Fruit fly (Drosophila melanogaster) whole organism, larva: ENCODE measurements around the gene CG11052.

Experiments used
- noc ChIP-seq: fragments of 200-800 bp; sonication (Bioruptor generic); optimal IDR thresholded peaks from 3 replicates; lab custom pipeline; 2019; ENCODE audit warnings: missing biosample characterization, mild to moderate bottlenecking, missing genetic modification characterization, moderate library complexity

CG11052 gene

dm6 chr3R:7972179-7972578 is 36.9 kb downstream of the CG11052 start:
- no peak for TF ChIP-seq noc (tag; lab: Kevin White, UChicago)

- TF ChIP-seq noc (tag; lab: Kevin White, UChicago), result no peak
Measured at dm6 chr3R:7970640-7971039, 38.5 kb downstream of the CG11052 start.

dm6 chr3R:7969702-7970175 is 39.4 kb downstream of the CG11052 start:
- no peak for TF ChIP-seq noc (tag; lab: Kevin White, UChicago)

- no peak for TF ChIP-seq noc (tag; lab: Kevin White, UChicago)
Measured at dm6 chr3R:7968958-7969701, 40.0 kb downstream of the CG11052 start.

dm6 chr3R:7967801-7968200 is 41.3 kb downstream of the CG11052 start:
- no peak for TF ChIP-seq noc (tag; lab: Kevin White, UChicago)

- no peak for TF ChIP-seq noc (tag; lab: Kevin White, UChicago)
Measured at dm6 chr3R:7967347-7967746, 41.8 kb downstream of the CG11052 start, which contains the start of gene dsx. Gene dsx (minus strand): TSS chr3R:7967408.

dm6 chr3R:7966544-7967264 is 42.4 kb downstream of the CG11052 start:
- no peak for TF ChIP-seq noc (tag; lab: Kevin White, UChicago)

- TF ChIP-seq noc (tag; lab: Kevin White, UChicago), result peak; percentile 19
Measured at dm6 chr3R:7964751-7965319, 44.3 kb downstream of the CG11052 start.

- no peak for TF ChIP-seq noc (tag; lab: Kevin White, UChicago)
Measured at dm6 chr3R:7963495-7964132, 45.5 kb downstream of the CG11052 start.

dm6 chr3R:7962778-7963494 is 46.2 kb downstream of the CG11052 start:
- no peak for TF ChIP-seq noc (tag; lab: Kevin White, UChicago)

dm6 chr3R:7961348-7961747 is 47.7 kb downstream of the CG11052 start:
- no peak for TF ChIP-seq noc (tag; lab: Kevin White, UChicago)
